Fruit fly (Drosophila melanogaster): Measurements from ENCODE around the gene Drsl3.

The Drsl3 gene

dm6 chr3L:3348956-3349824 lies 34.4 kb downstream of the Drsl3 start:
- TF ChIP-seq Mad (GFP tag; optimal IDR thresholded peaks at IDR 0.05), result no peak
- no peak for TF ChIP-seq dpn (GFP tag; optimal IDR thresholded peaks at IDR 0.05)
- TF ChIP-seq bcd (GFP tag; optimal IDR thresholded peaks at IDR 0.05), result no peak
- TF ChIP-seq Xrp1 (GFP tag; IDR thresholded peaks at IDR 0.05), result 0 out of 2 replicates have a peak, but pooled peaks have one; percentile 13
- no peak for TF ChIP-seq CG1233 (GFP tag; optimal IDR thresholded peaks at IDR 0.05)
- TF ChIP-seq CrebB (tag; optimal IDR thresholded peaks at IDR 0.05), result peak; percentile 1
- no peak for TF ChIP-seq usp (GFP tag; optimal IDR thresholded peaks at IDR 0.05)
- no peak for TF ChIP-seq klu (GFP tag; IDR thresholded peaks at IDR 0.05)
- no peak for TF ChIP-seq CG30020 (tag; optimal IDR thresholded peaks at IDR 0.05)
- TF ChIP-seq CG7963 (GFP tag; IDR thresholded peaks at IDR 0.05; ENCODE audit: partially characterized antibody), result no peak; the same call in 2 of the 3 replicates
- TF ChIP-seq zen2 (GFP tag; IDR thresholded peaks at IDR 0.05; ENCODE audit: partially characterized antibody), result no peak
- TF ChIP-seq vnd (GFP tag; IDR thresholded peaks at IDR 0.05; ENCODE audit: partially characterized antibody), result no peak
- peak; percentile 22 for TF ChIP-seq CG2678 (tag; optimal IDR thresholded peaks at IDR 0.05)
- no peak for TF ChIP-seq ap (GFP tag; IDR thresholded peaks at IDR 0.05)
- no peak for TF ChIP-seq hkb (optimal IDR thresholded peaks at IDR 0.05)
- no peak for TF ChIP-seq hkb (GFP tag; IDR thresholded peaks at IDR 0.05)
- peak; percentile 17 for TF ChIP-seq Fer1 (GFP tag; optimal IDR thresholded peaks at IDR 0.05)
- no peak for TF ChIP-seq CG13894 (tag; optimal IDR thresholded peaks at IDR 0.05)
- TF ChIP-seq crc (GFP tag; optimal IDR thresholded peaks at IDR 0.05), result no peak
- no peak for TF ChIP-seq cad (GFP tag; optimal IDR thresholded peaks at IDR 0.05)
- peak; percentile 48 for TF ChIP-seq CG10543 (GFP tag; optimal IDR thresholded peaks at IDR 0.05)
- TF ChIP-seq Nf-YB (GFP tag; optimal IDR thresholded peaks at IDR 0.05), result peak; percentile 61
- TF ChIP-seq Oaz (GFP tag; IDR thresholded peaks at IDR 0.05), result no peak
- TF ChIP-seq sug (tag; optimal IDR thresholded peaks at IDR 0.05), result peak; percentile 35
- TF ChIP-seq CG34224 (GFP tag; IDR thresholded peaks at IDR 0.05; ENCODE audit: partially characterized antibody), result no peak; the same call in 2 of the 3 replicates
- no peak for TF ChIP-seq pb (GFP tag; optimal IDR thresholded peaks at IDR 0.05)
- no peak for TF ChIP-seq z (GFP tag; IDR thresholded peaks at IDR 0.05)
- no peak for TF ChIP-seq CG17385 (GFP tag; optimal IDR thresholded peaks at IDR 0.05)
- TF ChIP-seq wor (GFP tag; IDR thresholded peaks at IDR 0.05), result no peak
- no peak for TF ChIP-seq hbn (GFP tag; IDR thresholded peaks at IDR 0.05; ENCODE audit: partially characterized antibody)
- no peak for TF ChIP-seq da (GFP tag; optimal IDR thresholded peaks at IDR 0.05)
- TF ChIP-seq twi (tag; optimal IDR thresholded peaks at IDR 0.05), result peak; percentile 95
- peak; percentile 8 for TF ChIP-seq sens (GFP tag)
- TF ChIP-seq B-H1 (GFP tag; IDR thresholded peaks at IDR 0.05), result no peak
- no peak for TF ChIP-seq CG2116 (GFP tag; optimal IDR thresholded peaks at IDR 0.05)
- no peak for TF ChIP-seq BEAF-32 (GFP tag; optimal IDR thresholded peaks at IDR 0.05)
- no peak for TF ChIP-seq lbe (GFP tag; optimal IDR thresholded peaks at IDR 0.05)
- TF ChIP-seq Dad (GFP tag; optimal IDR thresholded peaks at IDR 0.05), result no peak
- no peak for TF ChIP-seq Ets97D (GFP tag; optimal IDR thresholded peaks at IDR 0.05)
- TF ChIP-seq Rfx (GFP tag; IDR thresholded peaks at IDR 0.05), result no peak
- no peak for TF ChIP-seq Lhr (GFP tag; optimal IDR thresholded peaks at IDR 0.05)
- TF ChIP-seq BtbVII (GFP tag; optimal IDR thresholded peaks at IDR 0.05), result peak; percentile 27
- no peak for TF ChIP-seq so (GFP tag; IDR thresholded peaks at IDR 0.05)
- no peak for TF ChIP-seq br (optimal IDR thresholded peaks at IDR 0.05)
- peak; percentile 36; the same call in 1 of the 2 replicates for TF ChIP-seq Atf6 (GFP tag; IDR thresholded peaks at IDR 0.05)
- TF ChIP-seq gsb-n (tag; optimal IDR thresholded peaks at IDR 0.05), result no peak
- no peak for TF ChIP-seq ci (GFP tag; IDR thresholded peaks at IDR 0.05)
- TF ChIP-seq CG9876 (GFP tag; optimal IDR thresholded peaks at IDR 0.05), result no peak
- no peak for TF ChIP-seq Pdp1 (GFP tag; optimal IDR thresholded peaks at IDR 0.05)
- TF ChIP-seq CG33557 (GFP tag; optimal IDR thresholded peaks at IDR 0.05), result no peak
